Worm (Caenorhabditis elegans): Measurements from ENCODE around the gene chw-1.

Gene chw-1

DNA sequence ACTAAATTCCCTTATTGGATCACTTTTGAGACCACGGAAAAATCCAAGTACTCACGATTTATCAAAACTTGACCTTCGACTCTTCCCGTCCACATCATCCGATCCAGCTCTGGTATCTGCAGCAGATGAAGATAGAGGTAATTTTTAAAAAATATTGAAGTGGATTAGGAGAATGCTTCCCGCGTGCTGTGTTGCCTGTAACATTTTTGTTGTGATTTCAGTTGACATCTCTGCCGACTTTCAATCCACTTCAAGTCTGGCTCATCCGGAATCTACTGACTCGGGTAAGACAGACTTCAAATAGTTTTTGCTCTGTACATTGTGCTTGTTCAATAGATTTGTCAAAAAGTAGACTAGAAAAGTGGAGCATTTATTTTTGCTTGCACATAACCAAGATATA, 13.3 kb downstream of the chw-1 start:
- TF ChIP-seq elt-1 (tag; optimal IDR thresholded peaks at IDR 0.05) = no peak
- no peak for TF ChIP-seq mab-5 (tag; optimal IDR thresholded peaks at IDR 0.05)
- no peak for TF ChIP-seq sma-9 (GFP tag; optimal IDR thresholded peaks at IDR 0.05)
- TF ChIP-seq sma-9 (tag; optimal IDR thresholded peaks at IDR 0.05) = no peak
- no peak for TF ChIP-seq snpc-4 (tag; optimal IDR thresholded peaks at IDR 0.05)
- TF ChIP-seq gmeb-1 (tag; optimal IDR thresholded peaks at IDR 0.05) = no peak
- TF ChIP-seq sem-4 (tag; optimal IDR thresholded peaks at IDR 0.05) = no peak
- TF ChIP-seq nhr-237 (tag; optimal IDR thresholded peaks at IDR 0.05) = no peak
- TF ChIP-seq blmp-1 (tag; optimal IDR thresholded peaks at IDR 0.05; ENCODE audit: insufficient read depth) = no peak
- TF ChIP-seq lsy-2 (tag; optimal IDR thresholded peaks at IDR 0.05) = no peak

DNA sequence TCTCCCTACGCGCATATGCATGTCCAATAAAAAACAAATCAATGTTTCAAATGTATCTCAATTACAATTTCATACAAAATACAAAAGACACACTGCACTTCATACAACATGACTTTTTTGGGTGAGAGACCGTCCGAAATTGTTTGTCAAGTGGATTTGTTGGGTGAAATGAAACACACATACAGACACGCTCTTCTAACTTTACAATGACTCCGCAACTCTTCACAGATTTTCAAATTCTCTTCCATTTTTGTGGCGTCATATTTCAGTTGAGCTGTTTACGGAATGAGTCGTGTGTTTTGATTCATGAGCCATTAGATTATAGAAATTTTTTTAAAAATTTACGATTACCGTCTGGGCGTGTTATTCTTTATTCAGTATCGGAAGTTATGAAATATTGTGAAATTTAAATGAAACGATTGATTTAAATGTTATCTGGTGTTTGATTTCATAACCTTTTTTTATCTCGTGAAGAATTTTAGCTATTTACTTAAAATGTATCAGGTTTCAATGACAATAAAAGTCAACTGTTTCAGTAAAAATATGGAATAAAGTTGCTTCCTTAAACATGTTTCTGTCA, 14.9 kb downstream of the chw-1 start:
- peak; percentile 23 for TF ChIP-seq C34F6.9 (tag; optimal IDR thresholded peaks at IDR 0.05)
- no peak for TF ChIP-seq nhr-21 (tag; optimal IDR thresholded peaks at IDR 0.05)
- peak in 1 of 2 experiments; percentile 4 for TF ChIP-seq lsy-2 (tag; optimal IDR thresholded peaks at IDR 0.05)
- no peak for TF ChIP-seq sem-4 (tag; optimal IDR thresholded peaks at IDR 0.05)
- TF ChIP-seq R02D3.7 (tag; optimal IDR thresholded peaks at IDR 0.05) = no peak
- peak; percentile 50 for TF ChIP-seq Y55F3AM.14 (GFP tag; optimal IDR thresholded peaks at IDR 0.05)
- TF ChIP-seq nhr-25 (tag; optimal IDR thresholded peaks at IDR 0.05) = peak; percentile 12
- TF ChIP-seq ztf-1 (GFP tag; conservative IDR thresholded peaks at IDR 0.05) = no peak
- no peak for TF ChIP-seq mab-5 (tag; optimal IDR thresholded peaks at IDR 0.05)
- TF ChIP-seq nhr-129 (tag; optimal IDR thresholded peaks at IDR 0.05) = peak; percentile 65
- TF ChIP-seq ama-1 (optimal IDR thresholded peaks at IDR 0.05) = peak; percentile 87
- no peak for TF ChIP-seq ztf-11 (tag; optimal IDR thresholded peaks at IDR 0.05)

DNA sequence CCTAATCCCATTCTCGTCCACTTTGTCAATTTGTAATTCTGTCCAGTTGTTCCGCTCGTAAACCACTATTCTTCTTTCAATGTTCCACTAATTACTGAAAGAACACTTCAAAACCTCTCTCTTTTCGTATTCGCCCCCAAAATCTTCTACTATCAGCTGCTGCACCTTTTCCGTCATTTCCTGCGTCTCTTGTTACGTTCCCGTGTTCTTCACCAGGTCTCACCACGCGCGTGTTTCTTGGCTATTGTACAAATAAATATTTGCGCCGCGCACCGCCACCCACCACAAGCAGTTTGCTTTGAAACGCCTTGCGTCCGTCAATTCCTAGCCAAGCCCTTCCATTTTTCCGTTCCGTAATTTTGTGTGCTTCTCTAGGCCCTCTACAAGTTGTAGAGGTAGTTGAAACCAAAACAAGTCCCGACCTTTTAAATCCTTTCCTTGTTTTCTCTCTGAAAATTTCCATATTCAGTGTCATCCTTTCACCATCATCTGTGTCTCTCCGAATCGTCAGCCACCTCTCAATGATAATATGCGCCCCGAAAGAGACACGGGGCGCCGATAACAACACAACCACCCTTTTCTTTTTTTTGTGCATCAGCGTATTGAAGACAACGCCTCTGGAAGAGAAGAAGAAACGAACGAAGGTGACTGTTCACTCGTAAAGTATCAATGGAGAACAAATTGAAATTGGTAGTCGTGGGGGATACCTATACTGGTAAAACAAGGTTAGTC, 16.2 kb downstream of the chw-1 start, which contains the start of the genes crp-1 and Y32F6B.9:
crp-1 (plus strand) TSS at position 468 of the 732 bp plus-strand sequence.
Y32F6B.9 (plus strand) TSS at position 603 of the 732 bp plus-strand sequence.
- no peak for TF ChIP-seq nhr-25 (tag; optimal IDR thresholded peaks at IDR 0.05)
- TF ChIP-seq Y55F3AM.14 (GFP tag; optimal IDR thresholded peaks at IDR 0.05) = peak; percentile 32
- TF ChIP-seq fos-1 (tag; optimal IDR thresholded peaks at IDR 0.05) = peak; percentile 58
- no peak for TF ChIP-seq dmd-4 (tag; optimal IDR thresholded peaks at IDR 0.05)
- TF ChIP-seq sma-3 (GFP tag; optimal IDR thresholded peaks at IDR 0.05) = no peak

DNA sequence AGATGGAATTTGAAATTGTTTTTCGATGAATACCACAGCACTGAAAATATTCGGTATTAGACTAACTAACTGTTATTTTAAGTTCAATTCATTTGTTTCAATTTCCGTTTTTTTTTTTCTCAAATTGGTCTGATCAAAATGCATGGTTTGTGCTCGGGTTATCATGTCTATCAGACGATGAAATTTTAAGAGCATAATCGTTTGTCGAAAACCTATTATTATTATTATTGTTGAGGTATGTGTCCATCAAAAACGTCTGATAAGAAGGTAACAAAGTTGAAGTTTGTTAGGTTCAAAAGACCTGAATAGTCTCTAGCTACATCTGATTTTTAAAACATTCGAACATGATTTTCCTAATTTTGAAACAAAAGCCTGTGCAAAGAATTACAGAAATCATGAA, 21.9 kb downstream of the chw-1 start:
- no peak for TF ChIP-seq nhr-10 (tag; optimal IDR thresholded peaks at IDR 0.05)
- TF ChIP-seq fos-1 (tag; optimal IDR thresholded peaks at IDR 0.05) = peak; percentile 59
- no peak for TF ChIP-seq ztf-4 (tag; optimal IDR thresholded peaks at IDR 0.05)
- TF ChIP-seq lin-11 (tag; optimal IDR thresholded peaks at IDR 0.05) = no peak
- TF ChIP-seq sma-9 (GFP tag; optimal IDR thresholded peaks at IDR 0.05) = peak; percentile 34
- TF ChIP-seq sma-9 (tag; optimal IDR thresholded peaks at IDR 0.05) = no peak
- TF ChIP-seq Y55F3AM.14 (GFP tag; optimal IDR thresholded peaks at IDR 0.05) = no peak

DNA sequence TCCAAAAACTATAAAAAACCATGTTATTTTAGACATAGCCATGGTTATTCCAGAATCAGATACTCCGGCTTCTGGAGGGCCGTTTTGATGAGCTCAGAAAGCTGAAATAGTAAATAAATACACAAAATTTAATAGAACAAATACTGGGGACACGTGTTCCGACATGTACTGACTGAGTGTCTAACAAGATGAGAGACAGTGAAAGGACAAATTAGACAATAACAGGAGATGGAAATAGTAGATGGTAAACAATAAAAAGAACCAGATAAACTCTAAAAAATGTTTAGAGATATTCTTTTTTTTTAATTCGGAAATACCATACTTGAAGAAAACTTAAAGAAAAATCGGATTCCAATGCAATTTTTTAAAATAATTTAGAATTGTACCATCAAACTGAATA, 22.6 kb downstream of the chw-1 start, which contains the start of gene Y32F6B.1:
Y32F6B.1 (minus strand) TSS at position 101 of the 400 bp plus-strand sequence.
- no peak for TF ChIP-seq fos-1 (tag; optimal IDR thresholded peaks at IDR 0.05)
- TF ChIP-seq mbf-1 (tag; optimal IDR thresholded peaks at IDR 0.05) = no peak

DNA sequence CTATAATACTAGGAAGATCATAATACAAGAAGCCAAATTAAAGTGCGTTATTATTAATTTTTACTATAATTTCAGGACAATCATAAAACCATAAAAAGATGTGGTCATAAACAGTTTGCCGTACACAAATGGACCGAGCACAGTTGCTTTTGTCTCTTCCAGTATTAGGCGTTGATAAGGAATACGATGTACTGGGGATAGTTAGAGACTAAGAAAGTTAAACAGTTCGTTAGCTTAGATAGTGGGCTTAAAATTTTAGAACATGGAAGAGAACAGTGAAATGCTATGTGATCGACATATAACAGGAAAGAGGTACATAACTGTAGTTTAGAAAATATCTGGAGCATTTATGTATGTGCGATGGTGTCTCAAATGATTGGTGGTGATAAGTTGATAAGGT, 23.3 kb downstream of the chw-1 start:
- TF ChIP-seq gmeb-1 (tag; optimal IDR thresholded peaks at IDR 0.05) = no peak
- peak; percentile 5 for TF ChIP-seq crh-2 (tag; optimal IDR thresholded peaks at IDR 0.05)
- TF ChIP-seq ztf-1 (GFP tag; conservative IDR thresholded peaks at IDR 0.05) = no peak
- TF ChIP-seq aly-2 (tag; optimal IDR thresholded peaks at IDR 0.05) = no peak
- peak; percentile 57 for TF ChIP-seq fos-1 (tag; optimal IDR thresholded peaks at IDR 0.05)
- no peak for TF ChIP-seq unc-39 (tag; optimal IDR thresholded peaks at IDR 0.05)
- no peak for TF ChIP-seq nhr-129 (tag; optimal IDR thresholded peaks at IDR 0.05)
- no peak for TF ChIP-seq nhr-21 (tag; optimal IDR thresholded peaks at IDR 0.05)
- no peak for TF ChIP-seq Y55F3AM.14 (GFP tag; optimal IDR thresholded peaks at IDR 0.05)
- TF ChIP-seq nhr-77 (tag; optimal IDR thresholded peaks at IDR 0.05) = no peak
- peak; percentile 7 for TF ChIP-seq F13H6.1 (tag; optimal IDR thresholded peaks at IDR 0.05)
- TF ChIP-seq lin-13 (GFP tag; optimal IDR thresholded peaks at IDR 0.05) = no peak
- no peak for TF ChIP-seq nhr-237 (tag; optimal IDR thresholded peaks at IDR 0.05)
- no peak for TF ChIP-seq unc-62 (GFP tag; optimal IDR thresholded peaks at IDR 0.05)
- no peak for TF ChIP-seq ceh-82 (tag; optimal IDR thresholded peaks at IDR 0.05)
- no peak for TF ChIP-seq nhr-6 (tag; optimal IDR thresholded peaks at IDR 0.05)
- TF ChIP-seq R02D3.7 (tag; optimal IDR thresholded peaks at IDR 0.05) = no peak
- TF ChIP-seq peb-1 (tag; optimal IDR thresholded peaks at IDR 0.05) = no peak

Measured in whole organism, L2 larva.